Worm (Caenorhabditis elegans) whole organism, early embryonic: ENCODE results near the gene Y54G2A.72.
"Not testable (repeated sequence)": the region's sequence is repeated elsewhere in the genome, so short reads cannot be mapped to it uniquely, and the experiment has no call there.

ENCODE experiments used
- B0310.2 ChIP-seq: sonication (generic microtip); optimal IDR thresholded peaks from 2 replicates; lab custom pipeline; 2016; ENCODE audit warnings: mild to moderate bottlenecking, missing genetic modification characterization, missing compliant biosample characterization
- F13C5.2 ChIP-seq: sonication (generic microtip); optimal IDR thresholded peaks from 2 replicates; lab custom pipeline; 2017; ENCODE audit warnings: mild to moderate bottlenecking, missing genetic modification characterization, inconsistent platforms, missing compliant biosample characterization
- aly-1 ChIP-seq: sonication (generic microtip); optimal IDR thresholded peaks from 2 replicates; lab custom pipeline; 2016; ENCODE audit warnings: missing genetic modification characterization, missing compliant biosample characterization
- ama-1 ChIP-seq: fragments of 150-350 bp; optimal IDR thresholded peaks from 2 replicates; lab custom pipeline; 2014
- ceh-13 ChIP-seq: fragments of 200-800 bp; sonication (Bioruptor generic); optimal IDR thresholded peaks from 2 replicates; lab custom pipeline; 2018; ENCODE audit warnings: mild to moderate bottlenecking, missing genetic modification characterization, missing compliant biosample characterization
- ceh-36 ChIP-seq: sonication (generic microtip); optimal IDR thresholded peaks from 2 replicates; lab custom pipeline; 2016; ENCODE audit warnings: missing genetic modification characterization, inconsistent platforms, missing compliant biosample characterization
- ets-7 ChIP-seq: sonication (generic microtip); optimal IDR thresholded peaks from 2 replicates; lab custom pipeline; 2016; ENCODE audit warnings: missing genotype, missing genetic modification characterization, missing compliant biosample characterization
- flt-1 ChIP-seq: fragments of 200-800 bp; sonication (Bioruptor generic); IDR thresholded peaks from 2 replicates; pipeline ENCODE4 v1.3.6; 2022; ENCODE audit warnings: missing genetic modification characterization, missing compliant biosample characterization
- hmbx-1 ChIP-seq: sonication (generic microtip); optimal IDR thresholded peaks from 2 replicates; lab custom pipeline; 2016; ENCODE audit warnings: mild to moderate bottlenecking, missing genetic modification characterization, missing compliant biosample characterization
- hmg-4 ChIP-seq: fragments of 200-800 bp; sonication (Bioruptor generic); optimal IDR thresholded peaks from 2 replicates; lab custom pipeline; 2018; ENCODE audit warnings: mild to moderate bottlenecking, missing genetic modification characterization, missing compliant biosample characterization
- hnd-1 ChIP-seq: sonication (generic microtip); optimal IDR thresholded peaks from 2 replicates; lab custom pipeline; 2016; ENCODE audit warnings: missing genetic modification characterization, missing compliant biosample characterization
- pes-1 ChIP-seq: fragments of 200-800 bp; sonication (Bioruptor generic); IDR thresholded peaks from 2 replicates; pipeline ENCODE4 v1.3.6; 2022; ENCODE audit warnings: missing genetic modification reagents, missing genetic modification characterization, missing compliant biosample characterization
- scrt-1 ChIP-seq: fragments of 200-800 bp; sonication (Bioruptor generic); IDR thresholded peaks from 2 replicates; pipeline ENCODE4 v1.3.6; 2022; ENCODE audit warnings: missing genetic modification characterization, missing compliant biosample characterization
- sea-1 ChIP-seq: fragments of 200-800 bp; sonication (Bioruptor generic); conservative IDR thresholded peaks from 2 replicates; pipeline ENCODE4 v1.3.6; 2022; ENCODE audit warnings: missing genetic modification characterization, missing compliant biosample characterization
- tbx-11 ChIP-seq: fragments of 200-800 bp; sonication (Bioruptor generic); IDR thresholded peaks from 2 replicates; pipeline ENCODE4 v1.3.6; 2022; ENCODE audit warnings: missing genetic modification characterization, missing compliant biosample characterization
- tbx-37 ChIP-seq: fragments of 200-800 bp; sonication (Bioruptor generic); conservative IDR thresholded peaks from 2 replicates; pipeline ENCODE4 v1.3.6; 2022; ENCODE audit warnings: missing genetic modification reagents, missing genetic modification characterization, missing compliant biosample characterization
- tra-4 ChIP-seq: sonication (generic microtip); optimal IDR thresholded peaks from 2 replicates; lab custom pipeline; 2017; ENCODE audit warnings: missing genetic modification characterization, missing compliant biosample characterization

Gene Y54G2A.72

ce11 chrIV:2799389-2799788 is 21.4 kb downstream of the Y54G2A.72 start, which contains the start of gene Y54G2A.10:
TSS of gene Y54G2A.10 (plus strand) at chrIV:2799689.
- no peak for TF ChIP-seq hmbx-1 (tag; lab: Kevin White, UChicago)
- no peak for TF ChIP-seq ceh-36
- no peak for TF ChIP-seq tbx-37
- TF ChIP-seq tra-4 (tag; lab: Kevin White, UChicago): no peak
- TF ChIP-seq pes-1 (GFP tag; lab: Robert Waterston, UW): no peak
- TF ChIP-seq ceh-13 (GFP tag; lab: Kevin White, UChicago): no peak
- no peak for TF ChIP-seq sea-1 (GFP tag; lab: Robert Waterston, UW)
- TF ChIP-seq ama-1: no peak
- no peak for TF ChIP-seq hnd-1 (tag; lab: Kevin White, UChicago)
- no peak for TF ChIP-seq flt-1 (GFP tag; lab: Robert Waterston, UW)
- no peak for TF ChIP-seq B0310.2 (tag; lab: Kevin White, UChicago)
- no peak for TF ChIP-seq hmg-4 (GFP tag; lab: Kevin White, UChicago)
- TF ChIP-seq scrt-1 (GFP tag; lab: Robert Waterston, UW): no peak
- TF ChIP-seq ets-7 (tag; lab: Kevin White, UChicago): no peak
- TF ChIP-seq tbx-11 (GFP tag; lab: Robert Waterston, UW): no peak
- TF ChIP-seq aly-1: no peak
- no peak for TF ChIP-seq F13C5.2 (tag; lab: Kevin White, UChicago)

ce11 chrIV:2799890-2800289 is 21.9 kb downstream of the Y54G2A.72 start:
- no peak for TF ChIP-seq hmg-4 (GFP tag; lab: Kevin White, UChicago)
- no peak for TF ChIP-seq scrt-1 (GFP tag; lab: Robert Waterston, UW)
- TF ChIP-seq hnd-1 (tag; lab: Kevin White, UChicago): no peak
- TF ChIP-seq tbx-37: no peak
- no peak for TF ChIP-seq aly-1
- no peak for TF ChIP-seq F13C5.2 (tag; lab: Kevin White, UChicago)
- TF ChIP-seq ceh-36: no peak
- no peak for TF ChIP-seq ets-7 (tag; lab: Kevin White, UChicago)
- no peak for TF ChIP-seq pes-1 (GFP tag; lab: Robert Waterston, UW)
- no peak for TF ChIP-seq tra-4 (tag; lab: Kevin White, UChicago)
- no peak for TF ChIP-seq B0310.2 (tag; lab: Kevin White, UChicago)
- TF ChIP-seq hmbx-1 (tag; lab: Kevin White, UChicago): no peak
- no peak for TF ChIP-seq flt-1 (GFP tag; lab: Robert Waterston, UW)
- TF ChIP-seq sea-1 (GFP tag; lab: Robert Waterston, UW): no peak
- no peak for TF ChIP-seq ceh-13 (GFP tag; lab: Kevin White, UChicago)
- TF ChIP-seq ama-1: no peak
- no peak for TF ChIP-seq tbx-11 (GFP tag; lab: Robert Waterston, UW)

ce11 chrIV:2801004-2801403 is 23.1 kb downstream of the Y54G2A.72 start:
- no peak for TF ChIP-seq ceh-13 (GFP tag; lab: Kevin White, UChicago)
- no peak for TF ChIP-seq tbx-11 (GFP tag; lab: Robert Waterston, UW)
- TF ChIP-seq tbx-37: no peak
- no peak for TF ChIP-seq aly-1
- no peak for TF ChIP-seq ets-7 (tag; lab: Kevin White, UChicago)
- no peak for TF ChIP-seq hnd-1 (tag; lab: Kevin White, UChicago)
- 0 out of 2 replicates have a peak, but pooled peaks have one; percentile 13 for TF ChIP-seq flt-1 (GFP tag; lab: Robert Waterston, UW)
- TF ChIP-seq ama-1: no peak
- no peak for TF ChIP-seq B0310.2 (tag; lab: Kevin White, UChicago)
- TF ChIP-seq tra-4 (tag; lab: Kevin White, UChicago): no peak
- TF ChIP-seq pes-1 (GFP tag; lab: Robert Waterston, UW): peak; percentile 54; the same call in 1 of the 2 replicates
- TF ChIP-seq ceh-36: no peak
- TF ChIP-seq hmg-4 (GFP tag; lab: Kevin White, UChicago): no peak
- peak; percentile 38; the same call in 1 of the 2 replicates for TF ChIP-seq scrt-1 (GFP tag; lab: Robert Waterston, UW)

ce11 chrIV:2801558-2801957 is 23.6 kb downstream of the Y54G2A.72 start, which contains the start of gene Y54G2A.44:
TSS of gene Y54G2A.44 (plus strand) at chrIV:2801858.
- TF ChIP-seq ceh-13 (GFP tag; lab: Kevin White, UChicago); hmbx-1 (tag; lab: Kevin White, UChicago); tra-4 (tag; lab: Kevin White, UChicago): not testable (repeated sequence)

ce11 chrIV:2802193-2802592 is 24.3 kb downstream of the Y54G2A.72 start:
- TF ChIP-seq flt-1 (GFP tag; lab: Robert Waterston, UW): peak; percentile 70
- TF ChIP-seq aly-1: peak; percentile 5
- TF ChIP-seq ama-1: no peak
- TF ChIP-seq tbx-11 (GFP tag; lab: Robert Waterston, UW): 0 out of 2 replicates have a peak, but pooled peaks have one; percentile 53
- TF ChIP-seq B0310.2 (tag; lab: Kevin White, UChicago): peak; percentile 22
- peak; percentile 46 for TF ChIP-seq hmg-4 (GFP tag; lab: Kevin White, UChicago)
- TF ChIP-seq sea-1 (GFP tag; lab: Robert Waterston, UW): 0 out of 2 replicates have a peak, but pooled peaks have one; percentile 40
- TF ChIP-seq ceh-36: peak; percentile 50
- TF ChIP-seq tra-4 (tag; lab: Kevin White, UChicago): no peak
- TF ChIP-seq ceh-13 (GFP tag; lab: Kevin White, UChicago): peak; percentile 37
- TF ChIP-seq F13C5.2 (tag; lab: Kevin White, UChicago): no peak
- TF ChIP-seq scrt-1 (GFP tag; lab: Robert Waterston, UW): peak; percentile 78
- no peak for TF ChIP-seq ets-7 (tag; lab: Kevin White, UChicago)
- TF ChIP-seq tbx-37: peak; percentile 38; the same call in 1 of the 2 replicates
- peak; percentile 72 for TF ChIP-seq pes-1 (GFP tag; lab: Robert Waterston, UW)
- no peak for TF ChIP-seq hmbx-1 (tag; lab: Kevin White, UChicago)
- peak; percentile 14 for TF ChIP-seq hnd-1 (tag; lab: Kevin White, UChicago)

- TF ChIP-seq B0310.2 (tag; lab: Kevin White, UChicago) (no peak), hmg-4 (GFP tag; lab: Kevin White, UChicago) (no peak), ceh-36 (no peak), ets-7 (tag; lab: Kevin White, UChicago) (no peak), hnd-1 (tag; lab: Kevin White, UChicago) (no peak), pes-1 (GFP tag; lab: Robert Waterston, UW) (no peak), tbx-37 (no peak), F13C5.2 (tag; lab: Kevin White, UChicago) (no peak), scrt-1 (GFP tag; lab: Robert Waterston, UW) (no peak), ama-1 (no peak), flt-1 (GFP tag; lab: Robert Waterston, UW) (no peak), tbx-11 (GFP tag; lab: Robert Waterston, UW) (no peak), tra-4 (tag; lab: Kevin White, UChicago) (no peak), aly-1 (no peak), sea-1 (GFP tag; lab: Robert Waterston, UW) (no peak)
These were observed 25.7 kb downstream of the Y54G2A.72 start, which contains the start of gene Y54G2A.32 for ce11 chrIV:2803652-2804051. TSS of gene Y54G2A.32 (plus strand) at chrIV:2803952.
